Worm (Caenorhabditis elegans): ENCODE data around the gene ins-12.

ins-12 gene

ce11 chrII:5512473-5513097, 41.8 kb upstream of the ins-12 start:
- TF ChIP-seq atf-7 (tag; optimal IDR thresholded peaks at IDR 0.05) = peak; percentile 78
- TF ChIP-seq nhr-80 (tag; optimal IDR thresholded peaks at IDR 0.05) = peak; percentile 90
- peak; percentile 34 for TF ChIP-seq unc-62 (GFP tag; optimal IDR thresholded peaks at IDR 0.05)
- TF ChIP-seq bed-1 (GFP tag; IDR thresholded peaks at IDR 0.05) = no peak
- peak; percentile 88 to 93 for TF ChIP-seq let-607 (tag; optimal IDR thresholded peaks at IDR 0.05)

ce11 chrII:5514846-5515245, 39.6 kb upstream of the ins-12 start, which contains the start of gene sahd-1:
Gene sahd-1, minus strand, starts transcription at chrII:5514945.
- TF ChIP-seq nhr-80 (tag; optimal IDR thresholded peaks at IDR 0.05) (peak; percentile 24), Y53F4B.3 (GFP tag; IDR thresholded peaks at IDR 0.05) (no peak)

ce11 chrII:5515542-5515941, 38.9 kb upstream of the ins-12 start, which contains the start of gene ZK177.3:
Gene ZK177.3, plus strand, starts transcription at chrII:5515842.
- TF ChIP-seq attf-6 (GFP tag; IDR thresholded peaks at IDR 0.05) (no peak), F52B5.7 (tag; optimal IDR thresholded peaks at IDR 0.05) (no peak), ceh-27 (GFP tag; optimal IDR thresholded peaks at IDR 0.05) (no peak), B0019.2 (GFP tag; conservative IDR thresholded peaks at IDR 0.05) (no peak), mel-28 (tag; optimal IDR thresholded peaks at IDR 0.05; ENCODE audit: borderline replicate concordance) (no peak), ceh-91 (GFP tag; IDR thresholded peaks at IDR 0.05) (no peak), nhr-80 (tag; optimal IDR thresholded peaks at IDR 0.05) (no peak)

ce11 chrII:5517643-5518042, 36.8 kb upstream of the ins-12 start, which contains the start of gene ZK177.9:
Gene ZK177.9, minus strand, starts transcription at chrII:5517743.
- TF ChIP-seq nfya-2 (GFP tag; IDR thresholded peaks at IDR 0.05) = no peak

- no peak for TF ChIP-seq snpc-1.1 (tag; optimal IDR thresholded peaks at IDR 0.05; ENCODE audit: insufficient read depth)
- no peak for TF ChIP-seq nhr-27 (tag; optimal IDR thresholded peaks at IDR 0.05)
- no peak for TF ChIP-seq lsy-27 (tag; optimal IDR thresholded peaks at IDR 0.05; ENCODE audit: borderline replicate concordance, insufficient read depth)
- TF ChIP-seq aptf-3 (GFP tag; IDR thresholded peaks at IDR 0.05) = no peak
- TF ChIP-seq D2030.7 (GFP tag; IDR thresholded peaks at IDR 0.05) = no peak
- no peak for TF ChIP-seq nfya-2 (GFP tag; IDR thresholded peaks at IDR 0.05)
- no peak for TF ChIP-seq rec-8 (tag; optimal IDR thresholded peaks at IDR 0.05)
- no peak for TF ChIP-seq ztf-26 (tag; optimal IDR thresholded peaks at IDR 0.05)
- no peak for TF ChIP-seq B0019.2 (GFP tag; conservative IDR thresholded peaks at IDR 0.05)
- no peak for TF ChIP-seq egl-18 (GFP tag; IDR thresholded peaks at IDR 0.05)
- TF ChIP-seq ceh-27 (GFP tag; optimal IDR thresholded peaks at IDR 0.05) = no peak
- TF ChIP-seq hlh-26 (GFP tag; conservative IDR thresholded peaks at IDR 0.05) = no peak
- TF ChIP-seq lin-35 (GFP tag; optimal IDR thresholded peaks at IDR 0.05) = no peak
- TF ChIP-seq fkh-3 (tag; optimal IDR thresholded peaks at IDR 0.05) = no peak
These were observed 36.4 kb upstream of the ins-12 start for ce11 chrII:5518055-5518454.

ce11 chrII:5518910-5519309, 35.5 kb upstream of the ins-12 start, which contains the start of gene ZK177.2:
Gene ZK177.2, plus strand, starts transcription at chrII:5519210.
- TF ChIP-seq F39B2.1 (GFP tag; IDR thresholded peaks at IDR 0.05) = no peak
- no peak for TF ChIP-seq cebp-1 (GFP tag; IDR thresholded peaks at IDR 0.05)
- TF ChIP-seq cebp-1 (tag; optimal IDR thresholded peaks at IDR 0.05) = no peak
- no peak for TF ChIP-seq unc-130 (GFP tag; optimal IDR thresholded peaks at IDR 0.05)
- TF ChIP-seq nfyb-1 (GFP tag; IDR thresholded peaks at IDR 0.05) = no peak
- TF ChIP-seq madf-8 (GFP tag; conservative IDR thresholded peaks at IDR 0.05) = no peak
- no peak for TF ChIP-seq F10E7.11 (tag; optimal IDR thresholded peaks at IDR 0.05)
- TF ChIP-seq sdz-38 (tag; optimal IDR thresholded peaks at IDR 0.05) = no peak
- no peak for TF ChIP-seq hmg-1.2 (GFP tag; IDR thresholded peaks at IDR 0.05)
- no peak for TF ChIP-seq hlh-26 (GFP tag; conservative IDR thresholded peaks at IDR 0.05)
- TF ChIP-seq mxl-1 (tag; optimal IDR thresholded peaks at IDR 0.05) = no peak
- TF ChIP-seq lin-40 (tag; optimal IDR thresholded peaks at IDR 0.05) = no peak
- TF ChIP-seq him-1 (tag; optimal IDR thresholded peaks at IDR 0.05) = no peak
- TF ChIP-seq chd-7 (tag; optimal IDR thresholded peaks at IDR 0.05) = no peak
- no peak for TF ChIP-seq athp-1 (tag; optimal IDR thresholded peaks at IDR 0.05)
- TF ChIP-seq ceh-58 (GFP tag; IDR thresholded peaks at IDR 0.05) = no peak
- TF ChIP-seq T07F8.4 (tag; optimal IDR thresholded peaks at IDR 0.05) = no peak

All from whole organism, young adult.